Worm (Caenorhabditis elegans) whole organism, midembryonic: ENCODE measurements around the gene set-2.

Experiments
- T22C8.4 ChIP-seq: fragments of 200-800 bp; sonication (Bioruptor generic); IDR thresholded peaks from 2 replicates; pipeline ENCODE4 v1.3.6; 2022; ENCODE audit warnings: missing genetic modification characterization, missing compliant biosample characterization
- flt-1 ChIP-seq: fragments of 200-800 bp; sonication (Bioruptor generic); IDR thresholded peaks from 2 replicates; pipeline ENCODE4 v1.3.6; 2022; ENCODE audit warnings: missing genetic modification characterization, missing compliant biosample characterization
- med-1 ChIP-seq: sonication (generic microtip); optimal IDR thresholded peaks from 2 replicates; lab custom pipeline; 2017; ENCODE audit warnings: missing genetic modification characterization, mild to moderate bottlenecking, missing compliant biosample characterization, antibody characterized with exemption, missing genetic modification reagents; ENCODE audit not compliant: insufficient read depth
- ztf-23 ChIP-seq: fragments of 200-800 bp; sonication (Bioruptor generic); IDR thresholded peaks from 2 replicates; pipeline ENCODE4 v1.3.6; 2022; ENCODE audit warnings: missing genetic modification reagents, missing genetic modification characterization, missing compliant biosample characterization
- ztf-29 ChIP-seq: fragments of 200-800 bp; sonication (Bioruptor generic); IDR thresholded peaks from 2 replicates; pipeline ENCODE4 v1.3.6; 2022; ENCODE audit warnings: missing genetic modification reagents, missing genetic modification characterization, missing compliant biosample characterization

ce11 chrIII:4961281-4961680, 31.3 kb upstream of the set-2 start:
- TF ChIP-seq ztf-23 (GFP tag; lab: Robert Waterston, UW) (no peak), flt-1 (GFP tag; lab: Robert Waterston, UW) (no peak), med-1 (GFP tag; lab: Kevin White, UChicago) (no peak), ztf-29 (GFP tag; lab: Robert Waterston, UW) (no peak), T22C8.4 (GFP tag; lab: Robert Waterston, UW) (no peak)
